Worm (Caenorhabditis elegans) whole organism, L1 larva: ENCODE measurements around the gene fzr-1.

Experiments used
- dpl-1 ChIP-seq, 3 experiments: fragments of 150-350 bp in 2 of 3; sonication (generic microtip) in 1 of 3; optimal IDR thresholded peaks; 2 replicates each; lab custom pipeline; 2014 to 2017; ENCODE audit warnings: missing biosample characterization in 3 of 3, missing genetic modification characterization in 3 of 3, missing genetic modification reagents in 3 of 3
- egl-27 ChIP-seq, 2 experiments: fragments of 150-350 bp in 1 of 2; sonication (generic microtip); optimal IDR thresholded peaks; 3 replicates each; lab custom pipeline; 2017 to 2018; ENCODE audit warnings: missing biosample characterization in 2 of 2, missing genetic modification characterization in 2 of 2, missing genetic modification reagents in 2 of 2
- mep-1 ChIP-seq: fragments of 150-350 bp; optimal IDR thresholded peaks from 2 replicates; lab custom pipeline; 2014; ENCODE audit warnings: missing biosample characterization, missing genetic modification characterization
- nhr-19 ChIP-seq: fragments of 200-800 bp; sonication (Bioruptor generic); conservative IDR thresholded peaks from 2 replicates; pipeline ENCODE4 v1.3.6; 2022; ENCODE audit warnings: missing genetic modification characterization, missing compliant biosample characterization
- nhr-76 ChIP-seq: sonication (generic microtip); optimal IDR thresholded peaks from 2 replicates; lab custom pipeline; 2017; ENCODE audit warnings: missing biosample characterization, missing genetic modification characterization
- pag-3 ChIP-seq: sonication (generic microtip); optimal IDR thresholded peaks from 2 replicates; lab custom pipeline; 2017; ENCODE audit warnings: missing genetic modification characterization, mild to moderate bottlenecking, missing compliant biosample characterization, antibody characterized with exemption, borderline replicate concordance; ENCODE audit not compliant: insufficient read depth
- swsn-7 ChIP-seq: sonication (generic microtip); optimal IDR thresholded peaks from 2 replicates; lab custom pipeline; 2016; ENCODE audit warnings: missing genetic modification characterization, missing compliant biosample characterization

- TF ChIP-seq nhr-76 (tag; lab: Kevin White, UChicago), result no peak
- TF ChIP-seq swsn-7 (tag; lab: Kevin White, UChicago), result no peak
- no peak for TF ChIP-seq egl-27 (tag; optimal IDR thresholded peaks at IDR 0.05; lab: Kevin White, UChicago)
- no peak for TF ChIP-seq pag-3
- no peak for TF ChIP-seq nhr-19 (GFP tag; lab: Robert Waterston, UW)
- no peak for TF ChIP-seq mep-1 (tag; lab: Kevin White, UChicago)
- no peak for TF ChIP-seq dpl-1 (GFP tag; optimal IDR thresholded peaks at IDR 0.05; lab: Kevin White, UChicago)
These were observed 23.1 kb upstream of the fzr-1 start, which contains the start of gene ZK1320.11 for ce11 chrII:9667382-9667781.
